ENCODE assay signal across 2 fruit fly cellular contexts in genomic region chrX:5992767-5993325, dm6.
A peak's percentile ranks its signal among the peaks of the same experiment; 100 is the strongest.
TF ChIP-seq lines count a peak whose summit lies in the region.

No protein-coding gene starts in this region.

- no peak for TF ChIP-seq CTCF in whole organism, embryonic (GFP tag; optimal IDR thresholded peaks at IDR 0.05; lab: Kevin White, UChicago)

TF ChIP-seq in whole organism, embryonic, 481 proteins besides CTCF, POLR2A, EP300 and RAD21 (continues in another document):
- TF ChIP-seq CG6813 (GFP tag; optimal IDR thresholded peaks at IDR 0.05; lab: Kevin White, UChicago), result no peak
- TF ChIP-seq abd-A (tag; optimal IDR thresholded peaks at IDR 0.05; lab: Kevin White, UChicago), result peak; percentile 76
- no peak for TF ChIP-seq CG10267 (tag; optimal IDR thresholded peaks at IDR 0.05; lab: Kevin White, UChicago)
- TF ChIP-seq CG6654 (GFP tag; optimal IDR thresholded peaks at IDR 0.05; lab: Kevin White, UChicago), result no peak
- no peak for TF ChIP-seq C15 (GFP tag; IDR thresholded peaks at IDR 0.05; lab: Robert Waterston, UW)
- TF ChIP-seq CG13775 (GFP tag; optimal IDR thresholded peaks at IDR 0.05; lab: Kevin White, UChicago), result no peak
- TF ChIP-seq sr (GFP tag; IDR thresholded peaks at IDR 0.05; lab: Robert Waterston, UW), result no peak
- TF ChIP-seq row (GFP tag; IDR thresholded peaks at IDR 0.05; lab: Robert Waterston, UW), result 0 out of 3 replicates have a peak, but pooled peaks have one; percentile 10
- TF ChIP-seq disco-r (GFP tag; optimal IDR thresholded peaks at IDR 0.05; lab: Kevin White, UChicago), result no peak
- TF ChIP-seq gsb-n (tag; optimal IDR thresholded peaks at IDR 0.05; lab: Kevin White, UChicago), result no peak
- no peak for TF ChIP-seq Rfx (GFP tag; IDR thresholded peaks at IDR 0.05; lab: Robert Waterston, UW)
- no peak for TF ChIP-seq CG32532 (GFP tag; IDR thresholded peaks at IDR 0.05; lab: Robert Waterston, UW)
- TF ChIP-seq Hsf (GFP tag; optimal IDR thresholded peaks at IDR 0.05; lab: Kevin White, UChicago), result no peak
- TF ChIP-seq CG13424 (tag; optimal IDR thresholded peaks at IDR 0.05; lab: Kevin White, UChicago), result no peak
- no peak for TF ChIP-seq ssp (GFP tag; IDR thresholded peaks at IDR 0.05; lab: Robert Waterston, UW)
- peak in 1 of 3 experiments; percentile 81 for TF ChIP-seq Stat92E (GFP tag; optimal IDR thresholded peaks at IDR 0.05; lab: Kevin White, UChicago)
- TF ChIP-seq CG10543 (GFP tag; optimal IDR thresholded peaks at IDR 0.05; lab: Kevin White, UChicago), result no peak
- TF ChIP-seq CG9609 (GFP tag; optimal IDR thresholded peaks at IDR 0.05; lab: Kevin White, UChicago), result no peak
- TF ChIP-seq CG9876 (GFP tag; optimal IDR thresholded peaks at IDR 0.05; lab: Kevin White, UChicago), result no peak
- TF ChIP-seq kni (GFP tag; optimal IDR thresholded peaks at IDR 0.05; lab: Kevin White, UChicago), result peak; percentile 76
- peak; percentile 94 for TF ChIP-seq grn (GFP tag; optimal IDR thresholded peaks at IDR 0.05; lab: Kevin White, UChicago)
- no peak for TF ChIP-seq Bteb2 (GFP tag; optimal IDR thresholded peaks at IDR 0.05; lab: Kevin White, UChicago)
- TF ChIP-seq tna (GFP tag; IDR thresholded peaks at IDR 0.05; lab: Robert Waterston, UW; ENCODE audit: partially characterized antibody), result no peak
- peak; percentile 18 for TF ChIP-seq salm (tag; optimal IDR thresholded peaks at IDR 0.05; lab: Kevin White, UChicago)
- no peak for TF ChIP-seq Awh (GFP tag; IDR thresholded peaks at IDR 0.05; lab: Robert Waterston, UW)
- TF ChIP-seq Chrac-16 (GFP tag; optimal IDR thresholded peaks at IDR 0.05; lab: Kevin White, UChicago), result no peak
- TF ChIP-seq H15 (GFP tag; IDR thresholded peaks at IDR 0.05; lab: Robert Waterston, UW), result no peak
- no peak for TF ChIP-seq CG18619 (GFP tag; optimal IDR thresholded peaks at IDR 0.05; lab: Kevin White, UChicago)
- no peak for TF ChIP-seq kah (GFP tag; optimal IDR thresholded peaks at IDR 0.05; lab: Kevin White, UChicago)
- TF ChIP-seq Ets65A (GFP tag; lab: Kevin White, UChicago), result peak; percentile 49
- TF ChIP-seq MTF-1 (GFP tag; optimal IDR thresholded peaks at IDR 0.05; lab: Kevin White, UChicago; ENCODE audit: borderline replicate concordance), result no peak
- TF ChIP-seq CoRest (tag; optimal IDR thresholded peaks at IDR 0.05; lab: Kevin White, UChicago), result no peak
- no peak for TF ChIP-seq CG17912 (GFP tag; optimal IDR thresholded peaks at IDR 0.05; lab: Kevin White, UChicago)
- no peak for TF ChIP-seq CG12744 (GFP tag; optimal IDR thresholded peaks at IDR 0.05; lab: Kevin White, UChicago)
- no peak for TF ChIP-seq Meics (GFP tag; optimal IDR thresholded peaks at IDR 0.05; lab: Kevin White, UChicago)
- peak; percentile 19 for TF ChIP-seq Deaf1 (tag; optimal IDR thresholded peaks at IDR 0.05; lab: Kevin White, UChicago)
- TF ChIP-seq NC2α (GFP tag; optimal IDR thresholded peaks at IDR 0.05; lab: Kevin White, UChicago), result no peak
- no peak for TF ChIP-seq chif (GFP tag; optimal IDR thresholded peaks at IDR 0.05; lab: Kevin White, UChicago)
- no peak for TF ChIP-seq Mes4 (GFP tag; optimal IDR thresholded peaks at IDR 0.05; lab: Kevin White, UChicago)
- TF ChIP-seq bbx (GFP tag; IDR thresholded peaks at IDR 0.05; lab: Robert Waterston, UW; ENCODE audit: partially characterized antibody), result no peak
- TF ChIP-seq gem (tag; optimal IDR thresholded peaks at IDR 0.05; lab: Kevin White, UChicago), result no peak
- TF ChIP-seq CG14014 (GFP tag; IDR thresholded peaks at IDR 0.05; lab: Robert Waterston, UW), result no peak
- TF ChIP-seq Side (GFP tag; optimal IDR thresholded peaks at IDR 0.05; lab: Kevin White, UChicago), result no peak
- no peak for TF ChIP-seq ac (GFP tag; optimal IDR thresholded peaks at IDR 0.05; lab: Kevin White, UChicago)
- TF ChIP-seq sens (GFP tag; lab: Kevin White, UChicago), result peak; percentile 32
- no peak for TF ChIP-seq Ets97D (GFP tag; optimal IDR thresholded peaks at IDR 0.05; lab: Kevin White, UChicago)
- no peak for TF ChIP-seq Sry-β (GFP tag; optimal IDR thresholded peaks at IDR 0.05; lab: Kevin White, UChicago)
- TF ChIP-seq unc-4 (GFP tag; IDR thresholded peaks at IDR 0.05; lab: Robert Waterston, UW; ENCODE audit: partially characterized antibody), result no peak

TF ChIP-seq in whole organism, prepupa, 60 proteins besides CTCF, POLR2A, EP300 and RAD21:
- no peak for TF ChIP-seq Hr39 (GFP tag; optimal IDR thresholded peaks at IDR 0.05; lab: Kevin White, UChicago)
- TF ChIP-seq svp (GFP tag; lab: Kevin White, UChicago), result peak; percentile 60
TF ChIP-seq in whole organism, prepupa: peak in this region for 1.
